3 fruit fly cellular contexts compared by ENCODE assay signal in the genomic region with DNA sequence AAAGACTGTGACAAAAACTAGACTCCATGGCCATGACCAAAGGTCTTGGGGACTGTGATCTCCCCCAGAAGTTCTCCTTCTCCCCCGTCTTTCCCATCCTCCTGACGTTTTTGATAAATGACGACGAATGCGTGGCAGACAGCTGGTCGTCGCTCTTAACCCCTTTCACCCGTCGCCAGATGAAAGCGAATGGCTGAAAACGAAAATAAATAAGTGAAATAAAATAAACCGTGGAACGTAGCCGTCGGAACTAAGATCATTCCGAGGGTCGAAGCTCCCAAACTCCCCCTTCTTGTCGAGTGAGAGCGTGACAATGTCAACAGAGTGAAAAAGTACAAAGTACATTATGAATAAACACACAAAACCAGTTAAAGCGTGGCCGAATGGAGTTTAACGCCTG.
TF ChIP-seq lines count a peak whose summit lies in the region.

No protein-coding gene starts in this region.

- no peak for TF ChIP-seq CTCF in whole organism, embryonic (GFP tag; optimal IDR thresholded peaks at IDR 0.05; lab: Kevin White, UChicago)

TF ChIP-seq in whole organism, embryonic, 481 proteins besides CTCF, POLR2A, EP300 and RAD21:
- TF ChIP-seq maf-S (GFP tag; optimal IDR thresholded peaks at IDR 0.05; lab: Kevin White, UChicago) (no peak), ci (GFP tag; IDR thresholded peaks at IDR 0.05; lab: Robert Waterston, UW) (peak; percentile 30; the same call in 1 of the 3 replicates), Nf-YB (GFP tag; optimal IDR thresholded peaks at IDR 0.05; lab: Kevin White, UChicago) (no peak), Hr78 (GFP tag; optimal IDR thresholded peaks at IDR 0.05; lab: Kevin White, UChicago) (peak in 1 of 2 experiments; percentile 50), vfl (GFP tag; optimal IDR thresholded peaks at IDR 0.05; lab: Kevin White, UChicago) (no peak), Blimp-1 (GFP tag; optimal IDR thresholded peaks at IDR 0.05; lab: Kevin White, UChicago) (peak; percentile 90), CkIIα-i1 (GFP tag; IDR thresholded peaks at IDR 0.05; lab: Robert Waterston, UW) (no peak), ATbp (GFP tag; optimal IDR thresholded peaks at IDR 0.05; lab: Kevin White, UChicago) (peak; percentile 9), insv (GFP tag; optimal IDR thresholded peaks at IDR 0.05; lab: Kevin White, UChicago) (no peak), Awh (GFP tag; IDR thresholded peaks at IDR 0.05; lab: Robert Waterston, UW) (0 out of 2 replicates have a peak, but pooled peaks have one; percentile 17)

TF ChIP-seq in whole organism, prepupa, 60 proteins besides CTCF, POLR2A, EP300 and RAD21:
- TF ChIP-seq CG10631 (GFP tag; optimal IDR thresholded peaks at IDR 0.05; lab: Kevin White, UChicago) (no peak), Blimp-1 (GFP tag; optimal IDR thresholded peaks at IDR 0.05; lab: Kevin White, UChicago) (peak; percentile 31), ss (GFP tag; optimal IDR thresholded peaks at IDR 0.05; lab: Kevin White, UChicago) (peak in 1 of 2 experiments; percentile 35), dsx (GFP tag; optimal IDR thresholded peaks at IDR 0.05; lab: Kevin White, UChicago; ENCODE audit: poor library complexity, severe bottlenecking) (no peak), svp (GFP tag; lab: Kevin White, UChicago) (no peak), fkh (GFP tag; optimal IDR thresholded peaks at IDR 0.05; lab: Kevin White, UChicago) (peak; percentile 27), fd85E (GFP tag; optimal IDR thresholded peaks at IDR 0.05; lab: Kevin White, UChicago) (no peak), CG6276 (GFP tag; optimal IDR thresholded peaks at IDR 0.05; lab: Kevin White, UChicago) (no peak), CG3919 (GFP tag; optimal IDR thresholded peaks at IDR 0.05; lab: Kevin White, UChicago) (no peak), Hr4 (GFP tag; optimal IDR thresholded peaks at IDR 0.05; lab: Kevin White, UChicago) (no peak), CG8632 (GFP tag; optimal IDR thresholded peaks at IDR 0.05; lab: Kevin White, UChicago) (no peak), net (GFP tag; optimal IDR thresholded peaks at IDR 0.05; lab: Kevin White, UChicago) (no peak), CG6854 (GFP tag; optimal IDR thresholded peaks at IDR 0.05; lab: Kevin White, UChicago) (no peak), achi (GFP tag; optimal IDR thresholded peaks at IDR 0.05; lab: Kevin White, UChicago) (no peak)

TF ChIP-seq in whole organism, wandering third instar larva, 38 proteins besides CTCF, POLR2A, EP300 and RAD21:
- no peak for TF ChIP-seq ey (GFP tag; optimal IDR thresholded peaks at IDR 0.05; lab: Kevin White, UChicago)
- TF ChIP-seq Dfd (GFP tag; optimal IDR thresholded peaks at IDR 0.05; lab: Kevin White, UChicago) = no peak
- peak; percentile 62 for TF ChIP-seq Hnf4 (GFP tag; optimal IDR thresholded peaks at IDR 0.05; lab: Kevin White, UChicago)
- peak; percentile 29 for TF ChIP-seq h (GFP tag; optimal IDR thresholded peaks at IDR 0.05; lab: Kevin White, UChicago)
- peak; percentile 32 for TF ChIP-seq psq (GFP tag; optimal IDR thresholded peaks at IDR 0.05; lab: Kevin White, UChicago)
- TF ChIP-seq rgr (GFP tag; optimal IDR thresholded peaks at IDR 0.05; lab: Kevin White, UChicago) = no peak
- TF ChIP-seq Hr83 (GFP tag; optimal IDR thresholded peaks at IDR 0.05; lab: Kevin White, UChicago; ENCODE audit: poor library complexity, severe bottlenecking) = peak; percentile 30
- TF ChIP-seq lola (GFP tag; optimal IDR thresholded peaks at IDR 0.05; lab: Kevin White, UChicago) = no peak

Comparison
In these comparisons a context has a peak if more than half of its experiments do, and no peak if none do; other contexts are left out.
1. Of the 7 proteins assayed by ChIP-seq in both whole organism, embryonic and whole organism, prepupa: peak only in whole organism, embryonic: none; only in whole organism, prepupa: none; in both: Blimp-1; in neither: 6.